Fruit fly (Drosophila melanogaster) whole organism, embryonic: Measurements from ENCODE around the gene CG17264.

Source experiments
- CG10274 ChIP-seq: fragments of 200-800 bp; sonication (Bioruptor generic); optimal IDR thresholded peaks from 3 replicates; lab custom pipeline; 2017; ENCODE audit warnings: missing biosample characterization, mild to moderate bottlenecking, missing genetic modification characterization
- CG10543 ChIP-seq: fragments of 200-800 bp; sonication (Bioruptor generic); optimal IDR thresholded peaks from 3 replicates; lab custom pipeline; 2017; ENCODE audit warnings: missing biosample characterization, mild to moderate bottlenecking, missing genetic modification characterization, moderate library complexity
- CG12769 ChIP-seq: fragments of 200-800 bp; sonication (Bioruptor generic); optimal IDR thresholded peaks from 2 replicates; lab custom pipeline; 2019; ENCODE audit warnings: missing biosample characterization, mild to moderate bottlenecking, missing genetic modification characterization, moderate library complexity
- CG14860 ChIP-seq: fragments of 200-800 bp; sonication (Bioruptor generic); IDR thresholded peaks from 3 replicates; pipeline ENCODE4 v1.3.6; 2022; ENCODE audit warnings: missing biosample characterization, missing genetic modification characterization; ENCODE audit not compliant: partially characterized antibody
- CG15073 ChIP-seq: fragments of 200-800 bp; sonication (Bioruptor generic); optimal IDR thresholded peaks from 2 replicates; lab custom pipeline; 2016; ENCODE audit warnings: missing biosample characterization, missing genetic modification characterization
- CG17186 ChIP-seq: fragments of 200-800 bp; sonication (Bioruptor generic); optimal IDR thresholded peaks from 3 replicates; lab custom pipeline; 2017; ENCODE audit warnings: missing biosample characterization, missing genetic modification reagents, missing genetic modification characterization
- CG1792 ChIP-seq: fragments of 200-800 bp; sonication (Bioruptor generic); optimal IDR thresholded peaks from 2 replicates; lab custom pipeline; 2016; ENCODE audit warnings: missing biosample characterization, missing genetic modification characterization
- CG18764 ChIP-seq: fragments of 200-800 bp; sonication (Bioruptor generic); optimal IDR thresholded peaks from 3 replicates; lab custom pipeline; 2016; ENCODE audit warnings: missing biosample characterization, missing genetic modification characterization
- CG3726 ChIP-seq: fragments of 200-800 bp; sonication (Bioruptor generic); IDR thresholded peaks from 3 replicates; pipeline ENCODE4, ENCODE4 v1.3.6; 2022; ENCODE audit warnings: missing biosample characterization, missing genetic modification characterization
- CG3847 ChIP-seq: fragments of 200-800 bp; sonication (Bioruptor generic); IDR thresholded peaks from 2 replicates; pipeline ENCODE4 v1.3.6; 2022; ENCODE audit warnings: missing biosample characterization, missing genetic modification characterization
- CG42726 ChIP-seq: fragments of 200-800 bp; sonication (Bioruptor generic); IDR thresholded peaks from 2 replicates; pipeline ENCODE4 v1.3.6; 2022; ENCODE audit warnings: missing biosample characterization, missing genetic modification characterization; ENCODE audit not compliant: partially characterized antibody
- CG4424 ChIP-seq: fragments of 200-800 bp; sonication (Bioruptor generic); optimal IDR thresholded peaks from 3 replicates; lab custom pipeline; 2016; ENCODE audit warnings: missing biosample characterization, missing genetic modification characterization
- CG9817 ChIP-seq: fragments of 200-800 bp; sonication (Bioruptor generic); optimal IDR thresholded peaks from 2 replicates; lab custom pipeline; 2018; ENCODE audit warnings: missing biosample characterization, mild to moderate bottlenecking, missing genetic modification characterization, moderate library complexity
- CG9932 ChIP-seq: fragments of 200-800 bp; sonication (Bioruptor generic); IDR thresholded peaks from 2 replicates; pipeline ENCODE4 v1.3.6; 2022; ENCODE audit warnings: missing biosample characterization, missing genetic modification characterization
- Dbx ChIP-seq: fragments of 200-800 bp; sonication (Bioruptor generic); IDR thresholded peaks from 3 replicates; pipeline ENCODE4 v1.3.6; 2022; ENCODE audit warnings: missing biosample characterization, missing genetic modification characterization
- E2f1 ChIP-seq: fragments of 200-800 bp; sonication (Bioruptor generic); IDR thresholded peaks from 2 replicates; pipeline ENCODE4 v1.3.6; 2022; ENCODE audit warnings: missing biosample characterization, missing genetic modification characterization
- ERR ChIP-seq: fragments of 200-800 bp; sonication (Bioruptor generic); optimal IDR thresholded peaks from 2 replicates; lab custom pipeline; 2016; ENCODE audit warnings: missing biosample characterization, missing genetic modification characterization
- Gsc ChIP-seq: fragments of 200-800 bp; sonication (Bioruptor generic); IDR thresholded peaks from 2 replicates; pipeline ENCODE4 v1.3.6; 2022; ENCODE audit warnings: missing biosample characterization, missing genetic modification characterization
- MESR4 ChIP-seq: fragments of 200-800 bp; sonication (Bioruptor generic); optimal IDR thresholded peaks from 2 replicates; lab custom pipeline; 2018; ENCODE audit warnings: missing biosample characterization, mild to moderate bottlenecking, missing genetic modification characterization, moderate library complexity
- PHDP ChIP-seq: fragments of 200-800 bp; sonication (Bioruptor generic); optimal IDR thresholded peaks from 3 replicates; lab custom pipeline; 2018; ENCODE audit warnings: missing biosample characterization, mild to moderate bottlenecking, missing genetic modification characterization, moderate library complexity
- Ravus ChIP-seq: fragments of 200-800 bp; sonication (Bioruptor generic); IDR thresholded peaks from 2 replicates; pipeline ENCODE4 v1.3.6; 2022; ENCODE audit warnings: missing biosample characterization, missing genetic modification characterization
- Stat92E ChIP-seq, 3 experiments: fragments of >200 bp in 2 of 3; fragments of 200-800 bp in 1 of 3; sonication (Bioruptor generic) in 1 of 3; optimal IDR thresholded peaks; 2 replicates each; lab custom pipeline; 2017 to 2019; ENCODE audit warnings: missing biosample characterization in 3 of 3, missing genetic modification characterization in 3 of 3, mild to moderate bottlenecking in 1 of 3, moderate library complexity in 1 of 3
- ac ChIP-seq: fragments of 200-800 bp; sonication (Bioruptor generic); optimal IDR thresholded peaks from 3 replicates; lab custom pipeline; 2017; ENCODE audit warnings: missing biosample characterization, mild to moderate bottlenecking, missing genetic modification characterization
- bab2 ChIP-seq: fragments of 200-800 bp; sonication (Bioruptor generic); optimal IDR thresholded peaks from 2 replicates; lab custom pipeline; 2016; ENCODE audit warnings: missing biosample characterization, missing genetic modification characterization
- btn ChIP-seq: fragments of 200-800 bp; sonication (Bioruptor generic); optimal IDR thresholded peaks from 2 replicates; lab custom pipeline; 2016; ENCODE audit warnings: missing biosample characterization, missing genetic modification characterization
- chinmo ChIP-seq: fragments of 200-800 bp; sonication (Bioruptor generic); IDR thresholded peaks from 4 replicates; pipeline ENCODE4 v1.3.6; 2022; ENCODE audit warnings: missing biosample characterization, missing genetic modification characterization; ENCODE audit not compliant: partially characterized antibody
- chm ChIP-seq: fragments of 200-800 bp; sonication (Bioruptor generic); IDR thresholded peaks from 2 replicates; pipeline ENCODE4 v1.3.6; 2022; ENCODE audit warnings: missing biosample characterization, missing genetic modification characterization
- crc ChIP-seq: fragments of 200-800 bp; sonication (Bioruptor generic); optimal IDR thresholded peaks from 2 replicates; lab custom pipeline; 2016; ENCODE audit warnings: missing biosample characterization, missing genetic modification characterization
- cwo ChIP-seq: fragments of 200-800 bp; sonication (Bioruptor generic); optimal IDR thresholded peaks from 3 replicates; lab custom pipeline; 2017; ENCODE audit warnings: missing biosample characterization, missing genetic modification characterization, mild to moderate bottlenecking, moderate library complexity, missing genetic modification reagents
- dati ChIP-seq: fragments of 200-800 bp; sonication (Bioruptor generic); IDR thresholded peaks from 2 replicates; pipeline ENCODE4 v1.3.6; 2022; ENCODE audit warnings: missing biosample characterization, missing genetic modification characterization
- dmrt11E ChIP-seq: fragments of 200-800 bp; sonication (Bioruptor generic); optimal IDR thresholded peaks from 3 replicates; lab custom pipeline; 2018; ENCODE audit warnings: missing biosample characterization, mild to moderate bottlenecking, missing genetic modification characterization, moderate library complexity
- fd96Cb ChIP-seq: fragments of 200-800 bp; sonication (Bioruptor generic); optimal IDR thresholded peaks from 2 replicates; lab custom pipeline; 2018; ENCODE audit warnings: missing biosample characterization, mild to moderate bottlenecking, missing genetic modification characterization, moderate library complexity
- hkb ChIP-seq, 2 experiments: fragments of 200-800 bp in 1 of 2; fragments of >200 bp in 1 of 2; sonication (Bioruptor generic) in 1 of 2; IDR thresholded peaks in 1 of 2; optimal IDR thresholded peaks in 1 of 2; 2 replicates each; pipeline versions ENCODE4 v1.3.6 to Lab custom; 2017 to 2022; ENCODE audit warnings: missing biosample characterization in 1 of 2, missing genetic modification characterization in 1 of 2
- insv ChIP-seq, 2 experiments: fragments of 200-800 bp; sonication (Bioruptor generic); optimal IDR thresholded peaks; 3 replicates each; lab custom pipeline; 2016 to 2018; ENCODE audit warnings: missing biosample characterization in 2 of 2, missing genetic modification characterization in 2 of 2
- knrl ChIP-seq: fragments of 200-800 bp; sonication (Bioruptor generic); IDR thresholded peaks from 3 replicates; pipeline ENCODE4 v1.3.6; 2022; ENCODE audit warnings: missing biosample characterization, missing genetic modification characterization; ENCODE audit not compliant: partially characterized antibody
- luna ChIP-seq: fragments of 200-800 bp; sonication (Bioruptor generic); optimal IDR thresholded peaks from 2 replicates; lab custom pipeline; 2016; ENCODE audit warnings: missing biosample characterization, missing genetic modification characterization
- pan ChIP-seq, 4 experiments: fragments of >200 bp in 3 of 4; fragments of 200-800 bp in 1 of 4; sonication (Bioruptor generic) in 1 of 4; optimal IDR thresholded peaks in 3 of 4; IDR thresholded peaks in 1 of 4; 2 replicates each; pipeline versions ENCODE4 v1.3.6 to Lab custom; 2017 to 2022; ENCODE audit warnings: missing biosample characterization in 2 of 4, missing genetic modification characterization in 2 of 4, mixed read lengths in 1 of 4
- pita ChIP-seq: fragments of 200-800 bp; sonication (Bioruptor generic); optimal IDR thresholded peaks from 2 replicates; lab custom pipeline; 2017; ENCODE audit warnings: missing biosample characterization, mild to moderate bottlenecking, missing genetic modification characterization
- scrt ChIP-seq: fragments of 200-800 bp; sonication (Bioruptor generic); optimal IDR thresholded peaks from 2 replicates; lab custom pipeline; 2018; ENCODE audit warnings: missing biosample characterization, mild to moderate bottlenecking, missing genetic modification characterization, moderate library complexity
- sim ChIP-seq: fragments of 200-800 bp; sonication (Bioruptor generic); IDR thresholded peaks from 2 replicates; pipeline ENCODE4 v1.3.6; 2022; ENCODE audit warnings: missing biosample characterization, missing genetic modification characterization
- slbo ChIP-seq: fragments of 200-800 bp; sonication (Bioruptor generic); IDR thresholded peaks from 2 replicates; pipeline ENCODE4 v1.3.6; 2022; ENCODE audit warnings: missing biosample characterization, missing genetic modification characterization
- sna ChIP-seq: fragments of 200-800 bp; sonication (Bioruptor generic); IDR thresholded peaks from 2 replicates; pipeline ENCODE4 v1.3.6; 2022; ENCODE audit warnings: missing biosample characterization, missing genetic modification characterization; ENCODE audit not compliant: partially characterized antibody
- so ChIP-seq: fragments of 200-800 bp; sonication (Bioruptor generic); IDR thresholded peaks from 3 replicates; pipeline ENCODE4 v1.3.6; 2022; ENCODE audit warnings: missing biosample characterization, missing genetic modification characterization
- sr ChIP-seq: fragments of 200-800 bp; sonication (Bioruptor generic); IDR thresholded peaks from 3 replicates; pipeline ENCODE4 v1.3.6; 2022; ENCODE audit warnings: missing biosample characterization, missing genetic modification characterization
- ssp ChIP-seq: fragments of 200-800 bp; sonication (Bioruptor generic); IDR thresholded peaks from 2 replicates; pipeline ENCODE4 v1.3.6; 2022; ENCODE audit warnings: missing biosample characterization, missing genetic modification characterization
- tx ChIP-seq: fragments of 200-800 bp; sonication (Bioruptor generic); optimal IDR thresholded peaks from 2 replicates; lab custom pipeline; 2016; ENCODE audit warnings: missing biosample characterization, missing genetic modification characterization
- vnd ChIP-seq: fragments of 200-800 bp; sonication (Bioruptor generic); IDR thresholded peaks from 3 replicates; pipeline ENCODE4 v1.3.6; 2022; ENCODE audit warnings: missing biosample characterization, missing genetic modification characterization; ENCODE audit not compliant: partially characterized antibody

The CG17264 gene

DNA sequence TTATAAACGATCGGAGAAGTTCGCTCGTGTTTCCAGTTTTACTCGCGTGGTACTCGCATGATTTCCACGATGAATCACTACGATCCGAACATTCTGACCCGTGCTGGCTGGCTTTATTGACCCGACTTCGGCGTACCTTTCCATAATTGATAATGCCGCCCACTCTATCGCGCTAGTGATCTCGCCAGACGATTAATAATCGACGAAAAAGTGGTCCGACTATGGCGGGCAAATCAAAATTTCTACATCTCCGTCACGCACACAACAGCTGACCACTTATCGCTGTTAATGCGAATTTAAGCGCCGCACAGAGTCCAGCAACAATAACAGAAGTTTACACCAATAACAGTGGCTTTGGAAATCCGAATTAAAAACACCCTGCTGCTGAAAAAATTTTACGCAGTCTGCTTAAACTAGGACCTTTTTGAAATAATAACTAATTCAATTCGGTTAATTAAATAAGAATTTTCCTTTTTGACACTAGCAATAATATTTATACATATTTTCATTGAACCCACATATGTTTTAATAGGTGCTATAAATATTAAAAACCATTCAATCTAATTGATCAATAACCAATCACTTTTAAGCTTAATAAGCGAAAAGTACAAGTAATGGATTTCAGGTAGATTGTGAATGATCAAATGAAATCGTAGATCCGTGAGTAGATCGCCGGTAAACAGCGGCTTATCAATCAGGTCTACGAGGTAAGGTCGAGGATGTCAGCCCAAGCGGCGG, 37.6 kb downstream of the CG17264 start (continued):
- TF ChIP-seq dati (GFP tag; lab: Robert Waterston, UW) (no peak), CG3726 (GFP tag; lab: Robert Waterston, UW) (no peak), CG17186 (no peak), vnd (peak; percentile 7; the same call in 1 of the 3 replicates), slbo (GFP tag; lab: Robert Waterston, UW) (peak; percentile 67), Ravus (no peak), CG15073 (GFP tag; lab: Kevin White, UChicago) (no peak), CG18764 (no peak), CG12769 (tag; lab: Kevin White, UChicago) (no peak)

DNA sequence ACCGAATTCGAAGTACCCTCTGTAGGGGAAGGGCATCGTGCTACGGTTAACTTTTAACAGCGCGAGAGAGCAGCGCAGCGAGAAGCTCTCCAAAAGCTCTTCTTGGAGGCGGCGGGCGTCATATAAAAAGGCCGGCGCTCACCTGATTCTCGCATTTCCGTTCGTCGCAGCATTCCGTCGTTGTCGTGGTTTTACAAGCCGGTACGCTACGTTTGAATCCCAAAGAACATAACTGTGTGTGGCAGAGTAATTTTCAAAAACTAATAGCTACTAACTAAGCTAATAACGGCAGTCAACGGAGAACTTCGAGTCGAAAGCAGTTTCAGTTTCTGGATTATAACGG, 38.1 kb downstream of the CG17264 start, which contains the start of gene FASN1:
Gene FASN1 (plus strand): TSS at position 151 of the 343 bp plus-strand sequence.
- TF ChIP-seq sr (GFP tag; lab: Robert Waterston, UW) (peak; percentile 38; the same call in 1 of the 3 replicates), bab2 (GFP tag; lab: Kevin White, UChicago) (no peak), ssp (GFP tag; lab: Robert Waterston, UW) (no peak), CG14860 (GFP tag; lab: Robert Waterston, UW) (0 out of 3 replicates have a peak, but pooled peaks have one; percentile 36), fd96Cb (tag; lab: Kevin White, UChicago) (no peak), knrl (GFP tag; lab: Robert Waterston, UW) (no peak), dmrt11E (tag; lab: Kevin White, UChicago) (no peak), tx (GFP tag; lab: Kevin White, UChicago) (no peak), pita (GFP tag; lab: Kevin White, UChicago) (no peak), insv (GFP tag; optimal IDR thresholded peaks at IDR 0.05; lab: Kevin White, UChicago) (no peak), scrt (GFP tag; lab: Kevin White, UChicago) (no peak), CG10543 (peak; percentile 69), CG10274 (GFP tag; lab: Kevin White, UChicago) (no peak), sim (no peak), ERR (GFP tag; lab: Kevin White, UChicago) (no peak), sna (GFP tag; lab: Robert Waterston, UW) (no peak), CG42726 (0 out of 2 replicates have a peak, but pooled peaks have one; percentile 31), MESR4 (no peak), CG4424 (GFP tag; lab: Kevin White, UChicago) (no peak), luna (GFP tag; lab: Kevin White, UChicago) (no peak), CG3847 (GFP tag; lab: Robert Waterston, UW) (no peak), pan (optimal IDR thresholded peaks at IDR 0.05; lab: Kevin White, UChicago) (no peak), pan (GFP tag; optimal IDR thresholded peaks at IDR 0.05 in 1 of 2, IDR thresholded peaks at IDR 0.05 in 1 of 2) (no peak), cwo (GFP tag; lab: Kevin White, UChicago) (no peak), vnd (no peak), chinmo (0 out of 4 replicates have a peak, but pooled peaks have one; percentile 60), E2f1 (no peak), so (GFP tag; lab: Robert Waterston, UW) (0 out of 3 replicates have a peak, but pooled peaks have one; percentile 24), crc (GFP tag; lab: Kevin White, UChicago) (no peak), CG1792 (GFP tag; lab: Kevin White, UChicago) (no peak), PHDP (tag; lab: Kevin White, UChicago) (no peak), Stat92E (GFP tag; optimal IDR thresholded peaks at IDR 0.05; lab: Kevin White, UChicago) (no peak), chm (no peak), CG9817 (tag; lab: Kevin White, UChicago) (no peak), ac (GFP tag; lab: Kevin White, UChicago) (no peak), Dbx (GFP tag; lab: Robert Waterston, UW) (peak; percentile 67; the same call in 2 of the 3 replicates), btn (GFP tag; lab: Kevin White, UChicago) (no peak), hkb (optimal IDR thresholded peaks at IDR 0.05; lab: Kevin White, UChicago) (no peak), hkb (GFP tag; IDR thresholded peaks at IDR 0.05; lab: Robert Waterston, UW) (peak; percentile 50; the same call in 1 of the 2 replicates), CG9932 (GFP tag; lab: Robert Waterston, UW) (no peak; the same call in 1 of the 2 replicates), Gsc (no peak)
